Fruit fly (Drosophila melanogaster): ENCODE measurements around the gene Loxl1.
A peak's percentile ranks its signal among the peaks of the same experiment; 100 is the strongest.

The Loxl1 gene

DNA sequence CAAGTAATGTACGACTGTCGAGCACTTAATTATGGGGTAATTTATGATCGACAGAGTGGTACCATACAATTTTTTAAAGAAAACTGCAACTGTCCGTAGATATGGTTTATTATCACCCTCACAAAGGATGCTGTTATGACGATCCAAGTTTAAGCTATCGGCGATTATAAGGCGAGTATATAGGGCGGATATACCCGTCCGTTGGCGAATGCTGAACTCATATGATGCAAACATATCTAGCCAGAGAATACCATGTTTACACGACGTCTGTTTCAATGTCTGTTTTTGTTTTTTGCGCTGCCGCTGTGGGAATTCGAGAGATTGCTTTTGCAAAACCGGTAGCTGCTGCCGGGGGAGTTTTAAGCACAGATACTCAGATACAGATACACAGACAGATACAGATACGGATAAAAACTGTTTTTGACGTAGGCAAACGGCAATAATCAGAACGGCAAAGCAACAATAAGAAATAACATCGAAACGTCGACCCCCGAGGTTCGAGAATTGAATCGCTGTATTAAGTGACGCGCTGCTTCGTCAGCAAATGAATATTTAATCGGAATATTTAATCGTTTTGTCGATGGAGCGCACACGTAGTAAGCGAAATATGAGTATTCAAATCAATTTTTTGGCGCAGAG, 22.1 kb downstream of the Loxl1 start:
- TF ChIP-seq pan (optimal IDR thresholded peaks at IDR 0.05): no peak
- TF ChIP-seq pan (GFP tag; optimal IDR thresholded peaks at IDR 0.05 in 1 of 2, IDR thresholded peaks at IDR 0.05 in 1 of 2): no peak
- TF ChIP-seq CG5245 (GFP tag; optimal IDR thresholded peaks at IDR 0.05): no peak
- TF ChIP-seq pho (GFP tag; optimal IDR thresholded peaks at IDR 0.05): no peak
- 0 out of 2 replicates have a peak, but pooled peaks have one; percentile 15 for TF ChIP-seq chm (GFP tag; IDR thresholded peaks at IDR 0.05)
- peak; percentile 18 for TF ChIP-seq CG2120 (GFP tag; optimal IDR thresholded peaks at IDR 0.05)
- TF ChIP-seq CG13894 (tag; optimal IDR thresholded peaks at IDR 0.05): peak; percentile 11
- TF ChIP-seq CG17912 (GFP tag; optimal IDR thresholded peaks at IDR 0.05): no peak
- peak; percentile 63 for TF ChIP-seq sd (tag; optimal IDR thresholded peaks at IDR 0.05)
- TF ChIP-seq CG2202 (tag; optimal IDR thresholded peaks at IDR 0.05): no peak
- no peak for TF ChIP-seq CG10267 (tag; optimal IDR thresholded peaks at IDR 0.05)
- TF ChIP-seq CG14441 (GFP tag; IDR thresholded peaks at IDR 0.05): no peak
- no peak for TF ChIP-seq tna (GFP tag; IDR thresholded peaks at IDR 0.05; ENCODE audit: partially characterized antibody)
- TF ChIP-seq CG10431 (GFP tag; optimal IDR thresholded peaks at IDR 0.05): no peak
- no peak for TF ChIP-seq hbn (GFP tag; IDR thresholded peaks at IDR 0.05; ENCODE audit: partially characterized antibody)
- TF ChIP-seq chinmo (GFP tag; IDR thresholded peaks at IDR 0.05; ENCODE audit: partially characterized antibody): peak; percentile 90
- TF ChIP-seq CG12769 (tag; optimal IDR thresholded peaks at IDR 0.05): peak; percentile 63
- TF ChIP-seq Atf6 (GFP tag; IDR thresholded peaks at IDR 0.05): 0 out of 2 replicates have a peak, but pooled peaks have one; percentile 34
- TF ChIP-seq CG12299 (tag; optimal IDR thresholded peaks at IDR 0.05): no peak
- TF ChIP-seq CG4617 (GFP tag; optimal IDR thresholded peaks at IDR 0.05; ENCODE audit: borderline replicate concordance): no peak
- TF ChIP-seq Hr51 (GFP tag; optimal IDR thresholded peaks at IDR 0.05): no peak
- TF ChIP-seq CG18262 (tag; optimal IDR thresholded peaks at IDR 0.05): no peak
- TF ChIP-seq CG9932 (GFP tag; IDR thresholded peaks at IDR 0.05): peak; percentile 49
- TF ChIP-seq CG7357 (GFP tag; IDR thresholded peaks at IDR 0.05): no peak
- no peak for TF ChIP-seq zen (tag; optimal IDR thresholded peaks at IDR 0.05)
- no peak for TF ChIP-seq ranshi (GFP tag; IDR thresholded peaks at IDR 0.05)
- 0 out of 2 replicates have a peak, but pooled peaks have one; percentile 7 for TF ChIP-seq vvl (GFP tag; IDR thresholded peaks at IDR 0.05)
- TF ChIP-seq Usf (GFP tag; optimal IDR thresholded peaks at IDR 0.05): no peak

DNA sequence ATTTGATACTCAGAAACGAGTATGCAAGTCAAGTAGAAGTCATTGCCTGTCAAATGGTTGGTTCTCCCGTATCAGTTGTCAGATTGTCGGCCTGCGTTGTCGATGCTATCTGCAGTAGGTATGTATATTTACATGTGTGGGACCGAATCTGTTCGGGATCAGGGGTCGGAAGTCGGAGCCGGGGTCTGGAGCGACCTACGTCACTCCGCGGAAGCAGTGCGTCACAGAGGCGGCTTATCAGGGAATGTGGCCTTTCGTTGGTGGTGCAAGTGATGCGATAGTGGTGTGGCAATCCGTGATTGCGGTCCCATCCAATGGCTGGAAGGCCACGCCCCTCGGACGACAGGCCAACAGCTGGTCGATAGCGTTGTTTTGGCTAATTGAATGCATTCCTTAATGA, 24.1 kb downstream of the Loxl1 start:
- TF ChIP-seq CG5180 (GFP tag; optimal IDR thresholded peaks at IDR 0.05) (no peak), her (GFP tag; optimal IDR thresholded peaks at IDR 0.05) (no peak), CG16779 (GFP tag; IDR thresholded peaks at IDR 0.05) (no peak), mam (GFP tag; optimal IDR thresholded peaks at IDR 0.05) (no peak), CoRest (tag; optimal IDR thresholded peaks at IDR 0.05) (no peak), CG4360 (GFP tag; IDR thresholded peaks at IDR 0.05) (no peak), CG34376 (GFP tag; optimal IDR thresholded peaks at IDR 0.05) (peak; percentile 43), CG6272 (GFP tag; IDR thresholded peaks at IDR 0.05) (no peak), NK7.1 (GFP tag; optimal IDR thresholded peaks at IDR 0.05) (no peak), sr (GFP tag; IDR thresholded peaks at IDR 0.05) (no peak), schlank (tag; optimal IDR thresholded peaks at IDR 0.05) (no peak), abd-A (tag; optimal IDR thresholded peaks at IDR 0.05) (no peak), chinmo (GFP tag; IDR thresholded peaks at IDR 0.05; ENCODE audit: partially characterized antibody) (peak; percentile 61; the same call in 1 of the 4 replicates), pzg (GFP tag; optimal IDR thresholded peaks at IDR 0.05) (no peak), CG34422 (GFP tag; IDR thresholded peaks at IDR 0.05) (no peak), CG17912 (GFP tag; optimal IDR thresholded peaks at IDR 0.05) (no peak), otp (GFP tag; IDR thresholded peaks at IDR 0.05) (no peak), exex (tag; optimal IDR thresholded peaks at IDR 0.05) (no peak), phol (tag; optimal IDR thresholded peaks at IDR 0.05) (no peak), Med (GFP tag) (peak; percentile 25), CG4404 (GFP tag; IDR thresholded peaks at IDR 0.05) (no peak), eyg (GFP tag; optimal IDR thresholded peaks at IDR 0.05) (no peak), ash1 (GFP tag; optimal IDR thresholded peaks at IDR 0.05) (no peak), wdn (GFP tag; IDR thresholded peaks at IDR 0.05) (no peak), BEAF-32 (GFP tag; optimal IDR thresholded peaks at IDR 0.05) (no peak)
